Worm (Caenorhabditis elegans) whole organism, L4/young adult: ENCODE results near the gene rbg-1.
"Not testable (repeated sequence)": the region's sequence is repeated elsewhere in the genome, so short reads cannot be mapped to it uniquely, and the experiment has no call there.

Experiments used
- W03F9.2 ChIP-seq: fragments of 150-350 bp; optimal IDR thresholded peaks from 2 replicates; lab custom pipeline; 2014; ENCODE audit warnings: missing biosample characterization, missing genetic modification characterization
- dao-5 ChIP-seq: sonication (generic microtip); optimal IDR thresholded peaks from 2 replicates; lab custom pipeline; 2016; ENCODE audit warnings: missing genotype, missing genetic modification characterization, moderate library complexity, missing compliant biosample characterization
- him-1 ChIP-seq: sonication (generic microtip); optimal IDR thresholded peaks from 2 replicates; lab custom pipeline; 2016; ENCODE audit warnings: missing genotype, missing genetic modification reagents, missing genetic modification characterization, missing compliant biosample characterization

rbg-1 gene

ce11 chrX:14965761-14966160 lies 17.6 kb upstream of the rbg-1 start, which contains the start of gene F45B8.5:
TSS of gene F45B8.5 (plus strand) at chrX:14966061.
- no peak for TF ChIP-seq him-1
- no peak for TF ChIP-seq dao-5 (tag; lab: Kevin White, UChicago)
- no peak for TF ChIP-seq W03F9.2 (tag; lab: Kevin White, UChicago)

- TF ChIP-seq dao-5 (tag; lab: Kevin White, UChicago); him-1; W03F9.2 (tag; lab: Kevin White, UChicago): not testable (repeated sequence)
Measured at ce11 chrX:14966515-14966914, 16.8 kb upstream of the rbg-1 start, which contains the start of gene F20D1.22. TSS of gene F20D1.22 (plus strand) at chrX:14966815.

- TF ChIP-seq him-1 (no peak), W03F9.2 (tag; lab: Kevin White, UChicago) (no peak), dao-5 (tag; lab: Kevin White, UChicago) (no peak)
Measured at ce11 chrX:14969615-14970014, 13.7 kb upstream of the rbg-1 start.

- TF ChIP-seq dao-5 (tag; lab: Kevin White, UChicago), result no peak
- no peak for TF ChIP-seq him-1
- no peak for TF ChIP-seq W03F9.2 (tag; lab: Kevin White, UChicago)
Measured at ce11 chrX:14970221-14970801, 13.0 kb upstream of the rbg-1 start, which contains the start of the genes flwr-1 and tbc-1. TSS of gene flwr-1 (minus strand) at chrX:14970271. TSS of gene tbc-1 (plus strand) at chrX:14970751.

- TF ChIP-seq W03F9.2 (tag; lab: Kevin White, UChicago), result no peak
- TF ChIP-seq him-1, result no peak
- no peak for TF ChIP-seq dao-5 (tag; lab: Kevin White, UChicago)
Measured at ce11 chrX:14973085-14973484, 10.2 kb upstream of the rbg-1 start.

- TF ChIP-seq W03F9.2 (tag; lab: Kevin White, UChicago), result peak; percentile 24
- TF ChIP-seq him-1, result no peak
- no peak for TF ChIP-seq dao-5 (tag; lab: Kevin White, UChicago)
Measured at ce11 chrX:14975467-14976167, 7.7 kb upstream of the rbg-1 start, which contains the start of gene F20D1.3. TSS of gene F20D1.3 (plus strand) at chrX:14976117.

- TF ChIP-seq dao-5 (tag; lab: Kevin White, UChicago) (no peak), W03F9.2 (tag; lab: Kevin White, UChicago) (no peak), him-1 (no peak)
Measured at ce11 chrX:14976840-14977534, 6.3 kb upstream of the rbg-1 start.

ce11 chrX:14978756-14979155 lies 4.6 kb upstream of the rbg-1 start:
- peak; percentile 47 for TF ChIP-seq W03F9.2 (tag; lab: Kevin White, UChicago)
- no peak for TF ChIP-seq dao-5 (tag; lab: Kevin White, UChicago)

- no peak for TF ChIP-seq W03F9.2 (tag; lab: Kevin White, UChicago)
Measured at ce11 chrX:14979388-14979787, 3.9 kb upstream of the rbg-1 start, which contains the start of gene emre-1. TSS of gene emre-1 (plus strand) at chrX:14979688.

ce11 chrX:14982525-14982924 lies 808 bp upstream of the rbg-1 start, which contains the start of gene plp-2:
TSS of gene plp-2 (minus strand) at chrX:14982804.
- no peak for TF ChIP-seq him-1
- TF ChIP-seq dao-5 (tag; lab: Kevin White, UChicago), result no peak
- TF ChIP-seq W03F9.2 (tag; lab: Kevin White, UChicago), result no peak

- TF ChIP-seq W03F9.2 (tag; lab: Kevin White, UChicago), result no peak
- TF ChIP-seq dao-5 (tag; lab: Kevin White, UChicago), result no peak
- TF ChIP-seq him-1, result no peak
Measured at ce11 chrX:14988160-14988559, 4.8 kb downstream of the rbg-1 start.

- no peak for TF ChIP-seq dao-5 (tag; lab: Kevin White, UChicago)
- no peak for TF ChIP-seq him-1
- TF ChIP-seq W03F9.2 (tag; lab: Kevin White, UChicago), result no peak
Measured at ce11 chrX:14991280-14991679, 7.9 kb downstream of the rbg-1 start, which contains the start of gene iglr-1. TSS of gene iglr-1 (minus strand) at chrX:14991380.

- TF ChIP-seq dao-5 (tag; lab: Kevin White, UChicago), result no peak
- no peak for TF ChIP-seq W03F9.2 (tag; lab: Kevin White, UChicago)
- no peak for TF ChIP-seq him-1
Measured at ce11 chrX:14993744-14994143, 10.4 kb downstream of the rbg-1 start.

- no peak for TF ChIP-seq him-1
- no peak for TF ChIP-seq W03F9.2 (tag; lab: Kevin White, UChicago)
- TF ChIP-seq dao-5 (tag; lab: Kevin White, UChicago), result no peak
Measured at ce11 chrX:14999101-14999500, 15.8 kb downstream of the rbg-1 start, which contains the start of gene cutl-3. TSS of gene cutl-3 (minus strand) at chrX:14999201.
